Worm (Caenorhabditis elegans) whole organism, late embryonic: ENCODE measurements around the gene cand-1.

Source experiments
- fkh-10 ChIP-seq: fragments of 150-350 bp; optimal IDR thresholded peaks from 2 replicates; lab custom pipeline; 2014; ENCODE audit warnings: missing biosample characterization, missing genetic modification reagents, missing genetic modification characterization
- gmeb-2 ChIP-seq: sonication (generic microtip); optimal IDR thresholded peaks from 2 replicates; lab custom pipeline; 2016; ENCODE audit warnings: missing genetic modification characterization, inconsistent platforms, missing compliant biosample characterization
- nfya-1 ChIP-seq: sonication (generic microtip); optimal IDR thresholded peaks from 2 replicates; lab custom pipeline; 2017; ENCODE audit warnings: missing genetic modification characterization, mild to moderate bottlenecking, missing compliant biosample characterization, antibody characterized with exemption, moderate library complexity
- nhr-11 ChIP-seq: fragments of 150-350 bp; optimal IDR thresholded peaks from 2 replicates; lab custom pipeline; 2014; ENCODE audit warnings: missing biosample characterization, missing genetic modification characterization
- tbx-2 ChIP-seq: sonication (generic microtip); optimal IDR thresholded peaks from 2 replicates; lab custom pipeline; 2016; ENCODE audit warnings: missing genetic modification characterization, missing compliant biosample characterization

DNA sequence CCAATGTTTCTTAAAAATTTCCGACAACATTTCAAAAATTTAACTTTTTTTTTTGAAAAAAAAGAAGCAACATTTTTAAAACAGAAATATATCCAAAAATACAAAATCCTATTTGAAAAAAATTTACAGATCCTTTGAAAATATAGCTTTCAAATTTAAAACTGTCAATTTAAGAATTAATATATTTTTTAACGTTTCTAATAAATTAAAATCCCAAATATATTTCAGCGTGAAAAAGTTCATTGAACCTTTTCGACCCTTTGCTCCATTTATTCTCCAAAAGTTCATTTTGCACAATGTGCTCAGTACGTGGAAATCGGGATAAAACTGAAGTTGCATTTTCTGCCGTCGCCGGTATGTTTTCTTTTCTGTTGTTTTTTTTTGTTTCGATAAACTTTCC is 30.2 kb downstream of the cand-1 start, which contains the start of gene phy-3:
- TF ChIP-seq gmeb-2 (tag; lab: Kevin White, UChicago) (no peak), fkh-10 (GFP tag; lab: Kevin White, UChicago) (no peak), nhr-11 (tag; lab: Kevin White, UChicago) (no peak), nfya-1 (tag; lab: Kevin White, UChicago) (no peak), tbx-2 (tag; lab: Kevin White, UChicago) (no peak)
